Worm (Caenorhabditis elegans) whole organism, midembryonic: ENCODE data around the gene mmcm-1.

Experiments used
- T22C8.4 ChIP-seq: fragments of 200-800 bp; sonication (Bioruptor generic); IDR thresholded peaks from 2 replicates; pipeline ENCODE4 v1.3.6; 2022; ENCODE audit warnings: missing genetic modification characterization, missing compliant biosample characterization
- cog-1 ChIP-seq: sonication (generic microtip); optimal IDR thresholded peaks from 2 replicates; lab custom pipeline; 2016; ENCODE audit warnings: missing genetic modification characterization, missing compliant biosample characterization
- flt-1 ChIP-seq: fragments of 200-800 bp; sonication (Bioruptor generic); IDR thresholded peaks from 2 replicates; pipeline ENCODE4 v1.3.6; 2022; ENCODE audit warnings: missing genetic modification characterization, missing compliant biosample characterization
- klf-2 ChIP-seq: fragments of 200-800 bp; sonication (Bioruptor generic); conservative IDR thresholded peaks from 2 replicates; pipeline ENCODE4 v1.3.6; 2022; ENCODE audit warnings: missing genetic modification reagents, missing genetic modification characterization, missing compliant biosample characterization
- med-1 ChIP-seq: sonication (generic microtip); optimal IDR thresholded peaks from 2 replicates; lab custom pipeline; 2017; ENCODE audit warnings: missing genetic modification characterization, mild to moderate bottlenecking, missing compliant biosample characterization, antibody characterized with exemption, missing genetic modification reagents; ENCODE audit not compliant: insufficient read depth
- ref-1 ChIP-seq: fragments of 200-800 bp; sonication (Bioruptor generic); conservative IDR thresholded peaks from 2 replicates; pipeline ENCODE4 v1.3.6; 2022; ENCODE audit warnings: missing genetic modification reagents, missing genetic modification characterization, missing compliant biosample characterization
- tab-1 ChIP-seq: fragments of 200-800 bp; sonication (Bioruptor generic); IDR thresholded peaks from 2 replicates; pipeline ENCODE4 v1.3.6; 2022; ENCODE audit warnings: missing genetic modification characterization, missing compliant biosample characterization
- ztf-23 ChIP-seq: fragments of 200-800 bp; sonication (Bioruptor generic); IDR thresholded peaks from 2 replicates; pipeline ENCODE4 v1.3.6; 2022; ENCODE audit warnings: missing genetic modification reagents, missing genetic modification characterization, missing compliant biosample characterization
- ztf-29 ChIP-seq: fragments of 200-800 bp; sonication (Bioruptor generic); IDR thresholded peaks from 2 replicates; pipeline ENCODE4 v1.3.6; 2022; ENCODE audit warnings: missing genetic modification reagents, missing genetic modification characterization, missing compliant biosample characterization

The mmcm-1 gene

DNA sequence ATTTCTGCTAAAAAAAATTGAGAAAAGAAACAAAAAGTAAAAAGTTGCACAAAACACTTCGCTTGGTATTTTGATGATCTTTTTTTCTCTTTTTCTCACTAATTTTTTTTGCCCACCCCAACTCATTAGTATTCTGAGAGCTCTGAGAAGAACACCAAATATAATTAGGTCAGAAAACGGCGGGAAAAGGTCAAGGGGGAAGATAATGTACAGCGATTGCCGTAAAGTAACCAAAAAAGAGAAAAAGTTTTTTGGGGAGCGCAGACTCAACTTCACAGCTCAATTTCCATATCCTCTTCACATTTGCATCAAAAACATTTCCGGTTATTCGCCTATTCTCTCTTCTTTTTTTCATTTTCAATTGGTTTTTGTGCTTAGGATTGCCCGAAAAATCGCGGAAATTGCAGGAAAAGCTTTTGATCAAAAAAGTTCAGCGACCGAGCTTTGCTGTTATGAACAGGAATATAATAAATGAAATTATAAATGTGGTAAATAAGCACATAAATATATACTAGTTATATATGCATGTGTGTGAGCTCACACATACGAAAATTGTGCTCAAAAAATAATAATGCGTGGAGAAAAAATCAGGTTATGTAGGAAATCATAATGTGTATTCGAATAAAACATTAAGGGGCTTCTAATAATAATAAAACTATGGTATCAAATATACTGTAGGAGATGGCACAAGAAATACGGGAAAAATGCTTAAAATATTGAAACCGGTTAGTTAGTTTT lies 4.7 kb downstream of the mmcm-1 start:
- no peak for TF ChIP-seq ztf-29 (GFP tag; lab: Robert Waterston, UW)
- TF ChIP-seq T22C8.4 (GFP tag; lab: Robert Waterston, UW) = no peak
- no peak for TF ChIP-seq klf-2 (GFP tag; lab: Robert Waterston, UW)
- no peak for TF ChIP-seq ref-1 (GFP tag; lab: Robert Waterston, UW)
- no peak for TF ChIP-seq flt-1 (GFP tag; lab: Robert Waterston, UW)
- TF ChIP-seq ztf-23 (GFP tag; lab: Robert Waterston, UW) = no peak
- TF ChIP-seq med-1 (GFP tag; lab: Kevin White, UChicago) = no peak
- no peak for TF ChIP-seq tab-1 (GFP tag; lab: Robert Waterston, UW)
- no peak for TF ChIP-seq cog-1 (tag; lab: Kevin White, UChicago)

DNA sequence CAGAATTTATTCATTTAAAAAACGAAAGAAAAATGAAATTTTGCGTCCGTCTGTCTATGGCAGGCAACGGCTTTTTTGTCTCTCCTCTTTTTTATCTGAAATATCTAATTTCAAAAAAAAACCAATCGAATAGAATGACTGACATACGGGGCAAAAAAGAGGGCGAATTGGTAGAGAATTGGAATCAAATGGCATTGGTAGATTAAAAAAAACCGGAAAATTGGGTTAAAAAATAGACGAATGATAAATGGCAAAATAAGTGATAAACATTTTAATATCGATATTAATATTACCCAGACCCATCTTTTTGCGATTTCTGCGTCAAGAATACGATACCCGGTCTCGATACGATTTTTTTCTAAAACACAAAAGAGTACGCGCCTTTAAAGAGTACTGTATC lies 5.9 kb downstream of the mmcm-1 start, which contains the start of gene tir-1:
Gene tir-1, minus strand, starts transcription at position 101 of the 400 bp plus-strand sequence.
- TF ChIP-seq T22C8.4 (GFP tag; lab: Robert Waterston, UW) (no peak), flt-1 (GFP tag; lab: Robert Waterston, UW) (no peak), ref-1 (GFP tag; lab: Robert Waterston, UW) (no peak), ztf-29 (GFP tag; lab: Robert Waterston, UW) (no peak), klf-2 (GFP tag; lab: Robert Waterston, UW) (no peak), ztf-23 (GFP tag; lab: Robert Waterston, UW) (no peak), med-1 (GFP tag; lab: Kevin White, UChicago) (no peak), cog-1 (tag; lab: Kevin White, UChicago) (no peak), tab-1 (GFP tag; lab: Robert Waterston, UW) (no peak)

DNA sequence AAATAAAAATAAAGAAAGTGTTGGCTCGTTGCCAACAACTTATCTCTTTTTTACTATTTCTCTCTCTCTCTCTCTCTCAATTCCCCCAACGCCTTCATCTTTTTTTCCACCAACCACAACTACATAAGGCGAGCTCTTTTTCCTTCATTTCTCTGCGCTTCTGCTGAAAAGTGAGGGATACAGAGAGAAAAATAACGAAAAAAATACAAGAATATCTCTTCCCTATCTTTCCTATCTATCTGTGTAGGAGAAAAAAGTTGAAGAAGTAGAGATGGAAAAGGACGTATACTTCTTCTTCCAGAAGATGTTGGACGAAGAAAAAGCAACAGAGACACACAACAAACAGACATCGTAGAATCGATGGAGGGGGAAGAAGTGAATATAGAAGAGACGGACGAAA lies 8.6 kb downstream of the mmcm-1 start:
- TF ChIP-seq tab-1 (GFP tag; lab: Robert Waterston, UW) (no peak), ztf-29 (GFP tag; lab: Robert Waterston, UW) (no peak), ztf-23 (GFP tag; lab: Robert Waterston, UW) (no peak), cog-1 (tag; lab: Kevin White, UChicago) (no peak), med-1 (GFP tag; lab: Kevin White, UChicago) (no peak), T22C8.4 (GFP tag; lab: Robert Waterston, UW) (no peak), klf-2 (GFP tag; lab: Robert Waterston, UW) (no peak), flt-1 (GFP tag; lab: Robert Waterston, UW) (no peak)

DNA sequence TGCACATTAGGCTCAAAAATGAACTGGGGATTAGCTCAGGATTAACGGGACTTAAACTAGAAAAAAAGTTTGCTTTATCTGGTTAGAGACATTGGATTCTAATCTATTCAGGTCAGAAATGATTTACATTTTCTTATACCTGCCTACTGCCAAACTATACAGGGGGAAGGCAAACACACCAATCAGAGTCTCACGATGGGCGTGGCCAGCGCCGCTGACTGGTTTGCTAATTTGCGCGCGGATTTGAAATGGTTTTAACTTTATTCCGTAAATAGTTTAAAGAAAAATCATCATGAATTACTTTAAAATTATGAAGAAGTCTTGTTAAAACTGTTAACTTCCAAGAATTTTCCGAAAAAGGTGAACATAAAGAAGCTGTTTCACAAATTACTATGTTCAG lies 9.1 kb downstream of the mmcm-1 start:
- no peak for TF ChIP-seq cog-1 (tag; lab: Kevin White, UChicago)
- TF ChIP-seq med-1 (GFP tag; lab: Kevin White, UChicago) = no peak
- TF ChIP-seq klf-2 (GFP tag; lab: Robert Waterston, UW) = no peak
- no peak for TF ChIP-seq ztf-29 (GFP tag; lab: Robert Waterston, UW)
- TF ChIP-seq ztf-23 (GFP tag; lab: Robert Waterston, UW) = no peak
- no peak for TF ChIP-seq ref-1 (GFP tag; lab: Robert Waterston, UW)
- TF ChIP-seq tab-1 (GFP tag; lab: Robert Waterston, UW) = no peak
- no peak for TF ChIP-seq flt-1 (GFP tag; lab: Robert Waterston, UW)
- TF ChIP-seq T22C8.4 (GFP tag; lab: Robert Waterston, UW) = no peak

DNA sequence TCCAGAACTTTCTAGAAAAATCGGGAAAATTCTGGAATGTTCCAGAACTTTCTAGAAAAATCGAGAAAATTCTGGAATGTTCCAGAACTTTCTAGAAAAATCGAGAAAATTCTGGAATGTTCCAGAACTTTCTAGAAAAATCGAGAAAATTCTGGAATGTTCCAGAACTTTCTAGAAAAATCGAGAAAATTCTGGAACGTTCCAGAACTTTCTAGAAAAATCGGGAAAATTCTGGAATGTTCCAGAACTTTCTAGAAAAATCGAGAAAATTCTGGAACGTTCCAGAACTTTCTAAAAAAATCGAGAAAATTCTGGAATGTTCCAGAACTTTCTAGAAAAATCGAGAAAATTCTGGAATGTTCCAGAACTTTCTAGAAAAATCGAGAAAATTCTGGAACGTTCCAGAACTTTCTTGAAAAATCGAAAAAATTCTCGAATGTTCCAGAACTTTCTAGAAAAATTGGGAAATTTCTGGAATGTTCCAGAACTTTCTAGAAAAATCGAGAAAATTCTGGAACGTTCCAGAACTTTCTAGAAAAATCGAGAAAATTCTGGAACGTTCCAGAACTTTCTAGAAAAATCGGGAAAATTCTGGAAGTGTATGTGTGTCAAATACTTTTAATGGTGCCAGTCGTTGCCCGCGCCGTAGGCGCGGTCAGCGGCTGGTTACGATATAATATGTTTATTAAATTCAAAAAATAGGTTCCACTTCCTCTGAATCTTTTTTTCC lies 10.2 kb downstream of the mmcm-1 start:
- TF ChIP-seq ref-1 (GFP tag; lab: Robert Waterston, UW) = peak; percentile 40; the same call in 1 of the 2 replicates
- TF ChIP-seq flt-1 (GFP tag; lab: Robert Waterston, UW) = peak; percentile 85

DNA sequence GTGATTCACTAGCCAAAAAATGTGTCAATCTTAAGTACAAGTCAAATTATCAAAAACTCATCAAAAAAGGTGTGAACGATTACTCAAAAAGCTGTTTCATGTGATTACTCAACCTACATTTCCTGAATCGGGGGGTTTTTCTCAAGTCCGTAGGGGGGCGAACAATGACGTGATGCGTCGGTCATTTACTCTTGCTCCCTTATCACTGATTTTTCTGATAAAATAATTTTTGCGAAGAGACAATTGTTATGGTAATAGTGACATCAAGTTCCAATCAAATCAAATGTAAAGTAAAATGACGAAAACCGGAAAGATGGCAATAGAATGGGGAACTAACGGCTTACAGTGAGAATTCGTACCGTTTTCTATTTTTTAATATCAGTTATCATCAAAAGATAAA lies 13.5 kb downstream of the mmcm-1 start:
- TF ChIP-seq tab-1 (GFP tag; lab: Robert Waterston, UW) (no peak), ztf-29 (GFP tag; lab: Robert Waterston, UW) (no peak), ref-1 (GFP tag; lab: Robert Waterston, UW) (no peak), T22C8.4 (GFP tag; lab: Robert Waterston, UW) (no peak), cog-1 (tag; lab: Kevin White, UChicago) (no peak), klf-2 (GFP tag; lab: Robert Waterston, UW) (no peak), med-1 (GFP tag; lab: Kevin White, UChicago) (no peak), flt-1 (GFP tag; lab: Robert Waterston, UW) (no peak), ztf-23 (GFP tag; lab: Robert Waterston, UW) (no peak)

DNA sequence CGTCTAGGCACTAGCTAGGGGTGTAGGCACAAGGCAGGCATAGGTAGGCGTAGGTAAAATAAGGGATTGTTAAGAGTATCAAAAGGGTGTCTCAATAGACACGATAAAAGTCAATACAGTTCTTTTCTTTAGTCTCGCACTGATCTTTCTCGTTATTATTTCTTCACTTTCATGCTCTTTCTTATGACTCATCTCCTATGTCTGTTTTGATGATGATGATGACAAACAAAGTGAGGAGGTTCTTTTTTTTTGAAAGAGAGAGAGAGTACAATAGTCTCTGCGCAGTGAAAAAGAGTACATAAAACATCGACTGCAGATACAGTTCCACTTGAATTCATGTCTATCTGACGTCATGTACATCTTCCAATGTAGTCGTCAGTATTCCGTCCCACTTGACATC lies 17.6 kb downstream of the mmcm-1 start:
- TF ChIP-seq tab-1 (GFP tag; lab: Robert Waterston, UW) = no peak
- no peak for TF ChIP-seq ztf-29 (GFP tag; lab: Robert Waterston, UW)
- no peak for TF ChIP-seq med-1 (GFP tag; lab: Kevin White, UChicago)
- no peak for TF ChIP-seq klf-2 (GFP tag; lab: Robert Waterston, UW)
- no peak for TF ChIP-seq ref-1 (GFP tag; lab: Robert Waterston, UW)
- no peak for TF ChIP-seq cog-1 (tag; lab: Kevin White, UChicago)
- TF ChIP-seq ztf-23 (GFP tag; lab: Robert Waterston, UW) = no peak
- TF ChIP-seq T22C8.4 (GFP tag; lab: Robert Waterston, UW) = no peak
- no peak for TF ChIP-seq flt-1 (GFP tag; lab: Robert Waterston, UW)

DNA sequence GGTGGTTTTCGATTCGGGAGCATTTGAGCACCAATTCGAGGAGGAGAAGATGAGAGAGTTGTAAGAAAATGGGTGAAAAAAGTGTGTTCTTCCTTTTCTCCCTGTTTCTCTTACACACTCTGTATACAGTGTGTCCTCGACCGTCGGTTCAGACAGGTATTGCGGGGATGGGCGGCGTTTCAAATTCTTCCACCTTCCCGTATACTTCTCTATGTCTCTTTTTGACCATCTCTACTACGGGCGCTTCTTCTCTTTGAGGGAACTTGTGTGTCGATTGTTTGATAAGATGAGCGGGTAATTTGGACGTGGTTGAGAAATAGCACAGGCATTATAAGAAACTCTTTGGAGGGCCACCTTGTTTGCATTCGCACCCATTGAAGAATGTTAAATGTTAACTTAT lies 19.9 kb downstream of the mmcm-1 start:
- no peak for TF ChIP-seq klf-2 (GFP tag; lab: Robert Waterston, UW)
- no peak for TF ChIP-seq ztf-23 (GFP tag; lab: Robert Waterston, UW)
- no peak for TF ChIP-seq T22C8.4 (GFP tag; lab: Robert Waterston, UW)
- TF ChIP-seq cog-1 (tag; lab: Kevin White, UChicago) = no peak
- no peak for TF ChIP-seq ztf-29 (GFP tag; lab: Robert Waterston, UW)
- TF ChIP-seq tab-1 (GFP tag; lab: Robert Waterston, UW) = no peak
- no peak for TF ChIP-seq med-1 (GFP tag; lab: Kevin White, UChicago)
- TF ChIP-seq ref-1 (GFP tag; lab: Robert Waterston, UW) = no peak
- no peak for TF ChIP-seq flt-1 (GFP tag; lab: Robert Waterston, UW)
